Worm (Caenorhabditis elegans): ENCODE measurements around the gene F46B6.6.

DNA sequence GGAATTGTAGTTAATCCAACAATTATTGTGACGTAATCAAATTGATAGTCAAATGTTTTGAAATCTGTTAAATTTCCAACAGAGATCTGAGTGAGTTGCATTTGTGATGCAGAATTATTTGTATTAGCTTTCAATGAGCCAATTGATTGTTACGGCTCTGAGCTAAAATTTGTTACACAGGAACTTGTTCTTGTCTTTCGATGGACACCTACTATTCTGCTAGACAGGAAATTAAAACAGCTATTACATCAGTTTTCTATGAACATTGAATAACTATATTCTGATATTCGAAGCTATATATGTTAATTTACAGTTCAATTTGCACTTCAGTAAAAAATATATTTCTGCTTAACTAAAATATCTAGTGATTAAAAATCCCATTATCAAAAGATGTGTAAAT lies 47.2 kb upstream of the F46B6.6 start, which contains the start of gene sru-40:
- TF ChIP-seq tab-1 (GFP tag; IDR thresholded peaks at IDR 0.05) (no peak), ztf-23 (GFP tag; IDR thresholded peaks at IDR 0.05) (no peak), cog-1 (tag; optimal IDR thresholded peaks at IDR 0.05) (no peak), ref-1 (GFP tag; conservative IDR thresholded peaks at IDR 0.05) (no peak), ztf-29 (GFP tag; IDR thresholded peaks at IDR 0.05) (no peak), med-1 (GFP tag; optimal IDR thresholded peaks at IDR 0.05; ENCODE audit: insufficient read depth) (no peak), flt-1 (GFP tag; IDR thresholded peaks at IDR 0.05) (no peak), T22C8.4 (GFP tag; IDR thresholded peaks at IDR 0.05) (no peak)

Measured in whole organism, midembryonic.